Worm (Caenorhabditis elegans): ENCODE results near the gene his-61.

- no peak for TF ChIP-seq daf-16 (GFP tag; optimal IDR thresholded peaks at IDR 0.05)
- TF ChIP-seq daf-16 (tag; optimal IDR thresholded peaks at IDR 0.05), result no peak
- no peak for TF ChIP-seq fkh-10 (GFP tag; optimal IDR thresholded peaks at IDR 0.05)
- no peak for TF ChIP-seq ama-1 (optimal IDR thresholded peaks at IDR 0.05)
- no peak for TF ChIP-seq ceh-82 (tag; optimal IDR thresholded peaks at IDR 0.05)
- no peak for TF ChIP-seq nhr-77 (tag; optimal IDR thresholded peaks at IDR 0.05)
- no peak for TF ChIP-seq unc-62 (GFP tag; optimal IDR thresholded peaks at IDR 0.05 in 1 of 2)
- no peak for TF ChIP-seq unc-62 (tag; optimal IDR thresholded peaks at IDR 0.05)
- no peak for TF ChIP-seq F37D6.2 (tag; optimal IDR thresholded peaks at IDR 0.05)
- TF ChIP-seq ceh-28 (tag; optimal IDR thresholded peaks at IDR 0.05), result no peak
- no peak for TF ChIP-seq egl-43 (GFP tag; IDR thresholded peaks at IDR 0.05)
- TF ChIP-seq ZK337.2 (GFP tag; IDR thresholded peaks at IDR 0.05), result no peak
- no peak for TF ChIP-seq nhr-11 (tag; optimal IDR thresholded peaks at IDR 0.05)
- no peak for TF ChIP-seq lin-29 (GFP tag; IDR thresholded peaks at IDR 0.05)
- no peak for TF ChIP-seq nhr-76 (tag; optimal IDR thresholded peaks at IDR 0.05)
- TF ChIP-seq snpc-4 (tag; optimal IDR thresholded peaks at IDR 0.05), result no peak
These were observed 46.3 kb upstream of the his-61 start, which contains the start of gene R05G6.1 for ce11 chrIV:7532360-7532759.
